Worm (Caenorhabditis elegans) whole organism, midembryonic: ENCODE results near the gene M05D6.1.

Source experiments
- T22C8.4 ChIP-seq: fragments of 200-800 bp; sonication (Bioruptor generic); IDR thresholded peaks from 2 replicates; pipeline ENCODE4 v1.3.6; 2022; ENCODE audit warnings: missing genetic modification characterization, missing compliant biosample characterization
- cog-1 ChIP-seq: sonication (generic microtip); optimal IDR thresholded peaks from 2 replicates; lab custom pipeline; 2016; ENCODE audit warnings: missing genetic modification characterization, missing compliant biosample characterization
- flt-1 ChIP-seq: fragments of 200-800 bp; sonication (Bioruptor generic); IDR thresholded peaks from 2 replicates; pipeline ENCODE4 v1.3.6; 2022; ENCODE audit warnings: missing genetic modification characterization, missing compliant biosample characterization
- klf-2 ChIP-seq: fragments of 200-800 bp; sonication (Bioruptor generic); conservative IDR thresholded peaks from 2 replicates; pipeline ENCODE4 v1.3.6; 2022; ENCODE audit warnings: missing genetic modification reagents, missing genetic modification characterization, missing compliant biosample characterization
- med-1 ChIP-seq: sonication (generic microtip); optimal IDR thresholded peaks from 2 replicates; lab custom pipeline; 2017; ENCODE audit warnings: missing genetic modification characterization, mild to moderate bottlenecking, missing compliant biosample characterization, antibody characterized with exemption, missing genetic modification reagents; ENCODE audit not compliant: insufficient read depth
- ref-1 ChIP-seq: fragments of 200-800 bp; sonication (Bioruptor generic); conservative IDR thresholded peaks from 2 replicates; pipeline ENCODE4 v1.3.6; 2022; ENCODE audit warnings: missing genetic modification reagents, missing genetic modification characterization, missing compliant biosample characterization
- tab-1 ChIP-seq: fragments of 200-800 bp; sonication (Bioruptor generic); IDR thresholded peaks from 2 replicates; pipeline ENCODE4 v1.3.6; 2022; ENCODE audit warnings: missing genetic modification characterization, missing compliant biosample characterization
- ztf-23 ChIP-seq: fragments of 200-800 bp; sonication (Bioruptor generic); IDR thresholded peaks from 2 replicates; pipeline ENCODE4 v1.3.6; 2022; ENCODE audit warnings: missing genetic modification reagents, missing genetic modification characterization, missing compliant biosample characterization
- ztf-29 ChIP-seq: fragments of 200-800 bp; sonication (Bioruptor generic); IDR thresholded peaks from 2 replicates; pipeline ENCODE4 v1.3.6; 2022; ENCODE audit warnings: missing genetic modification reagents, missing genetic modification characterization, missing compliant biosample characterization

M05D6.1 gene

DNA sequence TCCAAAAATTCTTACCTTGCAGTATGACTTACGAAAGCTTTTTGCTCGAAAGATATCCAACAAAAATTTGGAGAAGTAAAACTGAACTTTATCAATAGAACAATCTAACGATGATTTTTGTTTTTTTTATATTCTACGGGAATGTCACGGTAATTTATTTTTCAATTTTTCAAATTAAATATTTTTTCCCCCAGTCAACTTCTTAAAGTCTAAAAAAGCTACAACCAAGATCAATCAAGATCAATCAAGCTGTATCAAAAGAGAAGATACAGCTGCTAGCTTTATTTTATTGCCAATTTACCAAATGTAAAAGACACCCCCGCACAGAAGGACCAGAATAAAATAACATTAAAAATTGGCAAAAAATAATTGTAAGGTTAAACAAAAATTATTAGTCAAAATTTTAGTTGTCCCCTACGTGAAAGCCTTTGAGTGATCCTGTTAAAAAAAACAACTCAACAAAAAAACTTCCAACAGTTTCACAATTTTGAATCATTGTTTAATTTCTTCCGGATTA lies at the start of gene M05D6.1, which contains the start of gene M05D6.3:
TSS of gene M05D6.1 (minus strand) at position 101 of the 517 bp plus-strand sequence.
TSS of gene M05D6.3 (plus strand) at position 467 of the 517 bp plus-strand sequence.
- TF ChIP-seq flt-1 (GFP tag; lab: Robert Waterston, UW) (no peak), klf-2 (GFP tag; lab: Robert Waterston, UW) (no peak), ztf-29 (GFP tag; lab: Robert Waterston, UW) (no peak), med-1 (no peak)

DNA sequence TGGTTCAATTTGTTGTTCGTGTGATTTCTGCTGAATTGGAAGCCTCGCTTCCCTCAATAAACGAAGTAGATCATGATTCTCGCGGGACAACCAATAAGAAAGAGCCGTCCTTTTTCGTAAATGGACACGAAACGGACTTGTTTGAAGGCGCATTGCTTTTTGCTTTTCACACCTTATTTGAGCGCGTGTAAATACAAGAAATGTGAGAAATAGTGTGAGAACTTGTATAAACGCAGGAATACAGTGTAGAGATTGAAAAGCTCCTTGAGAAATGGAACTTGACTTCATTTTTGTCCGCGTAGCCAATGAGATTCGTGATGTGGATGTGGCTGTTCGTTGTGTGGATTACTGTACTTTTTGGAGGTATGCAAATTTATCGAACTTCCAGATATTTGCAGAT lies 45.4 kb upstream of the M05D6.1 start, which contains the start of gene cht-2:
TSS of gene cht-2 (plus strand) at position 301 of the 400 bp plus-strand sequence.
- TF ChIP-seq cog-1 (tag; lab: Kevin White, UChicago) (no peak), flt-1 (GFP tag; lab: Robert Waterston, UW) (no peak), ref-1 (GFP tag; lab: Robert Waterston, UW) (no peak), tab-1 (no peak), med-1 (no peak), T22C8.4 (GFP tag; lab: Robert Waterston, UW) (no peak), ztf-29 (GFP tag; lab: Robert Waterston, UW) (no peak), klf-2 (GFP tag; lab: Robert Waterston, UW) (no peak), ztf-23 (GFP tag; lab: Robert Waterston, UW) (no peak)

DNA sequence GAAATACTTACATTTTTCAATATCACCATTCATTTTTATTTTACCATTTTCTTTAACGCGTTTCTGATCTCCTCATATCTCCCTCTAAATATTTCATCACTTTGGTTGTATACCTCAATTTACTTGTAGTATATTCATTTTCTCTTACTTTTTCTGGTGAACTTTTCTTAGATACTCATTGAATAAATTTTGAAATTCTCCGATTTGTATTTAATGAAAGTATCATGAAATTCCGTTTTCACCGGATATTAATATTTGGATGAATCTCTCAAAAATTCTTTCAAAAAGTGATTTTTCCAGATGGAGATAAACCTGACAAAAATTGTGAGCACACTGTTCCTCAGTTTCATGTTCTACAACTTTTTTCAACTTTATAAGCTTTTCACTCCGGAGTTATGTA lies 43.0 kb upstream of the M05D6.1 start, which contains the start of gene T13H5.8:
TSS of gene T13H5.8 (plus strand) at position 301 of the 400 bp plus-strand sequence.
- TF ChIP-seq flt-1 (GFP tag; lab: Robert Waterston, UW) (no peak), klf-2 (GFP tag; lab: Robert Waterston, UW) (no peak), med-1 (no peak), T22C8.4 (GFP tag; lab: Robert Waterston, UW) (no peak), cog-1 (tag; lab: Kevin White, UChicago) (no peak), ztf-23 (GFP tag; lab: Robert Waterston, UW) (no peak), ztf-29 (GFP tag; lab: Robert Waterston, UW) (no peak), tab-1 (no peak), ref-1 (GFP tag; lab: Robert Waterston, UW) (no peak)

DNA sequence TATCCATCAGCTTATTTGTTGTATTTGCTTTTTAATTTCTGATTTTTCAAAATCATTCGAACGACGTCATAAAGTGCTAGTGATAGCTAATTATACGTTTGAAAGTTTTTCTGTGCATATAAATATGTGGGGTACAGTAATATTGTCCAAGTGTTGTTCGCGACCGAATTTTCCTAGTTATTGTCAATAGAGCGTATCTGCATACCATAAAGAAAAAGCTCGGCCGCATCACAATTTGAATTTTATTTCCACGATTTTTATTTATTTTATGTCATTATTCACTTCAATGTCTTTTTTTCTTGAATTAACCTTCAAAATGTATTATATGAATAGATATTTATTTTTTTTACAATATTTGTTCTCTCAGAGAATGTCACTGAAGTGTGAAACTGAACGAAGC lies 41.6 kb upstream of the M05D6.1 start, which contains the start of gene rnh-2:
TSS of gene rnh-2 (plus strand) at position 368 of the 400 bp plus-strand sequence.
- TF ChIP-seq med-1 (no peak), ztf-29 (GFP tag; lab: Robert Waterston, UW) (no peak), cog-1 (tag; lab: Kevin White, UChicago) (peak; percentile 60), ztf-23 (GFP tag; lab: Robert Waterston, UW) (peak; percentile 68), ref-1 (GFP tag; lab: Robert Waterston, UW) (no peak), T22C8.4 (GFP tag; lab: Robert Waterston, UW) (no peak), tab-1 (no peak), klf-2 (GFP tag; lab: Robert Waterston, UW) (no peak), flt-1 (GFP tag; lab: Robert Waterston, UW) (0 out of 2 replicates have a peak, but pooled peaks have one; percentile 54)

DNA sequence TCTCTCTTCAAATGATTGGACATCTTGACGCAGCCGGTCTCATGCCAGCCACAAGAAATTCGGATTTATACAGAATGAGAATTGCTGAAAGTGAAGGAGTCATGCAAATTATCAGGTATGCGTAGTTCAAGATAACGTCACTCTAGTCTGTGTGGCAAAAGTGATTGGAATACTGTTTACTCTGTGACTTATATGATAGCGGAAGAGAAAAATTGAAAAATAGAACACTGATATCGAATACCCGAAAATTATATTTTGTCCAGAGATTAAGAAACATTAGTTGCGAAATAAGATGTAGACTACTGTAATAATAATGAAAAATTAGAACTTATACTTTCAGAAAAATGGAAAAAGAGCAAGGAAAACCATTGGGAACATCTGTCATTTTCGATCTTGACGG lies 40.3 kb upstream of the M05D6.1 start:
- no peak for TF ChIP-seq med-1
- no peak for TF ChIP-seq ztf-29 (GFP tag; lab: Robert Waterston, UW)

DNA sequence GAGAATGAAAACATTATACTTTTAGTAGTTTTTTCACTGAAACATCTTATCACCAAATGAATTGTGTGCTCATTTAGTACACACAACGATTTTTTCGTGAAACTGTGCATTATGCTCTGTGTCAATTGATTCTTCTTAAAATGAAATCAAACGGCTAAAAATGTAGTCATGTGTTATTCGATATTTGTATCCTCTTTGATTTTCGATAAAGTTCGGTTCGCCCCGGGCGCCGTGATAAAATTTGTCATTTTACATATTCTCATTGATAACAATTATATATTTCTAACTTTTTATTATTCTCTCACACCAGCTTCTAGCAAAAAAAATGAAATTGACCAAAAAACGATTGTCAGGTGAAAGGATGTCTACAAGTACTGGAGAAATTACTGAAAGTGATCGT lies 39.5 kb upstream of the M05D6.1 start, which contains the start of gene ctg-2:
TSS of gene ctg-2 (plus strand) at position 326 of the 400 bp plus-strand sequence.
- TF ChIP-seq klf-2 (GFP tag; lab: Robert Waterston, UW) (no peak), ztf-23 (GFP tag; lab: Robert Waterston, UW) (no peak), tab-1 (no peak), med-1 (no peak), ref-1 (GFP tag; lab: Robert Waterston, UW) (no peak), T22C8.4 (GFP tag; lab: Robert Waterston, UW) (no peak), flt-1 (GFP tag; lab: Robert Waterston, UW) (no peak), ztf-29 (GFP tag; lab: Robert Waterston, UW) (no peak), cog-1 (tag; lab: Kevin White, UChicago) (no peak)

DNA sequence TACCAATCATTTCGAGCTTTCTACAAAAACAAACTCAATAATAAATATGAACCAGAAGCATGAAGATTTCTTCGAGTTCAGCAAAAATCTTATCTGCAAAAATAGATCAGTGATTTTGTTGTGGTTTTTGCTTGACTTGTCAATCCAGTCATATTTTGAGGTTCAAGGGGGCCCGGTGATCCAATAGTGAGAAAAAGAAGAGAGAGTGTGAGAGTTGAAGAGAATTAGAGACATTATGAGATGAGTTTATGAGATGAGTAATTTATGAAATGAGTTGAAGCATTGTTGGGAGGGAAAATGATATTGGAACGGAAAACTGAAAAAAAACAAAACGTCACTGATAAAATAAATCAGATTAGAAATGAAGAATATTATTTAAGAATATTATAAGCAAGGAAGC lies 33.8 kb upstream of the M05D6.1 start, which contains the start of gene T13H5.1:
TSS of gene T13H5.1 (minus strand) at position 101 of the 400 bp plus-strand sequence.
- no peak for TF ChIP-seq tab-1
- no peak for TF ChIP-seq ztf-29 (GFP tag; lab: Robert Waterston, UW)
- no peak for TF ChIP-seq ztf-23 (GFP tag; lab: Robert Waterston, UW)
- TF ChIP-seq cog-1 (tag; lab: Kevin White, UChicago) = no peak
- no peak for TF ChIP-seq ref-1 (GFP tag; lab: Robert Waterston, UW)
- no peak for TF ChIP-seq klf-2 (GFP tag; lab: Robert Waterston, UW)
- no peak for TF ChIP-seq T22C8.4 (GFP tag; lab: Robert Waterston, UW)
- no peak for TF ChIP-seq flt-1 (GFP tag; lab: Robert Waterston, UW)
- TF ChIP-seq med-1 = no peak

DNA sequence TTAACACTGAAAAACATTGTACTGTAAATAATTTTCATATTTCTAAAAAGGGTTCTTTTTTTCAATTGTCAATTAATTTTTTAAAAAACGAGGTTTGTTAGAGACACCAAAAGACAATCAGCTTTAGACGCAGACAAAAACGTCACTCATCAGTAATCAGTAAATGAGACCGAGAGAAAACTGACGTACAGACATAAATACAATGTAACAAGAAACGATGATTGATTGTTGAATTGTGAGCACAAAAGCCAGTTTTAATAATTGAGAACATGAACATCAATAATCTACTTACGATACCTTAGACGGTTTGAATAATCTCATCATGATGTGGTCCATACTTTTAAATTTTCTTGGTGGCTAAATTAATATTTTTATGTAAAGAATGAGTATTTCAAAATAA lies 31.6 kb upstream of the M05D6.1 start:
- TF ChIP-seq tab-1 = no peak
- no peak for TF ChIP-seq ztf-23 (GFP tag; lab: Robert Waterston, UW)
- TF ChIP-seq cog-1 (tag; lab: Kevin White, UChicago) = no peak
- TF ChIP-seq med-1 = no peak
- TF ChIP-seq flt-1 (GFP tag; lab: Robert Waterston, UW) = no peak
- TF ChIP-seq ztf-29 (GFP tag; lab: Robert Waterston, UW) = no peak
- no peak for TF ChIP-seq ref-1 (GFP tag; lab: Robert Waterston, UW)
- TF ChIP-seq klf-2 (GFP tag; lab: Robert Waterston, UW) = no peak
- no peak for TF ChIP-seq T22C8.4 (GFP tag; lab: Robert Waterston, UW)

DNA sequence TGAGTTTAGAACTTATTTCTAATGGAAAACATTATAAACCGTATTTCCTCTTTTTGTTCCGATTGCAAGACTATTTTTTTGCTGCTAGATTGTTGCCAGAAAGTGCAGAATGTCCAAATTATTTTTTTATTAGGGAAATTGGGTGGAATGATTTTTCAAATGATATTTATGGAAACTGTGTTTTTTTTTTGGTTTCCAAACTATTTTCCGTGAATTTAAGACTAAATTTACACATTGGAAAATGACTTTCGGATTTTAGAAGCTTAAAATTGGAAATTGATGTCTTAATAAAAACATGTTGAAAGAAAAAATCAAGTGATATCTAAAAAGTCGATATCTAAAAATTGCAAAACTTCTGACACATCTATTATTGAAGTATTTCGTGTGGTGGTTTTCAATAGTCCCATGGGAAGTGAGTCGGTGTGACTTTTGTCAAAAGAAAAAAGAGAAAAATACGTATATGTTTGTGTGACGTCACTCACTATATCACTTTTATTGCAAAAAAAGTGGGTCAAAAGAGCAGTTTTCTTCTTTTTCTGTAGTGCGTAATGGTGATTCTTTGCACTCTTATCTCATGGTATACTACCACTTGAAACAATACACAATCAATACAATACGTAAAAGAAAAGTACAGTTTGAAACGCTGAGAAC lies 29.0 kb upstream of the M05D6.1 start:
- TF ChIP-seq med-1 = no peak
- TF ChIP-seq klf-2 (GFP tag; lab: Robert Waterston, UW) = no peak
- no peak for TF ChIP-seq ref-1 (GFP tag; lab: Robert Waterston, UW)
- TF ChIP-seq T22C8.4 (GFP tag; lab: Robert Waterston, UW) = no peak
- no peak for TF ChIP-seq ztf-23 (GFP tag; lab: Robert Waterston, UW)
- no peak for TF ChIP-seq tab-1
- TF ChIP-seq cog-1 (tag; lab: Kevin White, UChicago) = no peak
- TF ChIP-seq ztf-29 (GFP tag; lab: Robert Waterston, UW) = no peak
- no peak for TF ChIP-seq flt-1 (GFP tag; lab: Robert Waterston, UW)
